Fruit fly (Drosophila melanogaster) whole organism, embryonic: Measurements from ENCODE around the gene lqf.

Experiments used
- Atf6 ChIP-seq: fragments of 200-800 bp; sonication (Bioruptor generic); IDR thresholded peaks from 2 replicates; pipeline ENCODE4 v1.3.6; 2022; ENCODE audit warnings: missing biosample characterization, missing genetic modification characterization
- B-H2 ChIP-seq: fragments of 200-800 bp; sonication (Bioruptor generic); optimal IDR thresholded peaks from 2 replicates; lab custom pipeline; 2018; ENCODE audit warnings: missing biosample characterization, mild to moderate bottlenecking, missing genetic modification characterization
- Bteb2 ChIP-seq: fragments of 200-800 bp; sonication (Bioruptor generic); optimal IDR thresholded peaks from 2 replicates; lab custom pipeline; 2016; ENCODE audit warnings: missing biosample characterization, missing genetic modification characterization
- CG12104 ChIP-seq: fragments of 200-800 bp; sonication (Bioruptor generic); optimal IDR thresholded peaks from 3 replicates; lab custom pipeline; 2016; ENCODE audit warnings: missing biosample characterization, missing genetic modification characterization
- CG12391 ChIP-seq: fragments of 200-800 bp; sonication (Bioruptor generic); optimal IDR thresholded peaks from 3 replicates; lab custom pipeline; 2018; ENCODE audit warnings: missing biosample characterization, mild to moderate bottlenecking, missing genetic modification characterization, moderate library complexity
- CG12942 ChIP-seq: fragments of 200-800 bp; sonication (Bioruptor generic); optimal IDR thresholded peaks from 3 replicates; lab custom pipeline; 2016; ENCODE audit warnings: missing biosample characterization, missing genetic modification characterization
- CG13894 ChIP-seq: fragments of 200-800 bp; sonication (Bioruptor generic); optimal IDR thresholded peaks from 3 replicates; lab custom pipeline; 2018; ENCODE audit warnings: missing biosample characterization, mild to moderate bottlenecking, missing genetic modification characterization, moderate library complexity
- CG14014 ChIP-seq: fragments of 200-800 bp; sonication (Bioruptor generic); IDR thresholded peaks from 2 replicates; pipeline ENCODE4 v1.3.6; 2022; ENCODE audit warnings: missing biosample characterization, missing genetic modification characterization
- CG15601 ChIP-seq: fragments of 200-800 bp; sonication (Bioruptor generic); optimal IDR thresholded peaks from 3 replicates; lab custom pipeline; 2019; ENCODE audit warnings: missing biosample characterization, mild to moderate bottlenecking, missing genetic modification characterization, moderate library complexity
- CG17568 ChIP-seq: fragments of 200-800 bp; sonication (Bioruptor generic); optimal IDR thresholded peaks from 2 replicates; lab custom pipeline; 2018; ENCODE audit warnings: missing biosample characterization, mild to moderate bottlenecking, missing genetic modification characterization, moderate library complexity
- CG18476 ChIP-seq: fragments of 200-800 bp; sonication (Bioruptor generic); optimal IDR thresholded peaks from 2 replicates; lab custom pipeline; 2016; ENCODE audit warnings: missing biosample characterization, mild to moderate bottlenecking, missing genetic modification characterization
- CG3281 ChIP-seq: fragments of 200-800 bp; sonication (Bioruptor generic); optimal IDR thresholded peaks from 3 replicates; lab custom pipeline; 2017; ENCODE audit warnings: missing biosample characterization, mild to moderate bottlenecking, missing genetic modification characterization
- CG33213 ChIP-seq: fragments of 200-800 bp; sonication (Bioruptor generic); optimal IDR thresholded peaks from 3 replicates; lab custom pipeline; 2016; ENCODE audit warnings: missing biosample characterization, missing genetic modification characterization
- CG33557 ChIP-seq: fragments of 200-800 bp; sonication (Bioruptor generic); optimal IDR thresholded peaks from 2 replicates; lab custom pipeline; 2019; ENCODE audit warnings: missing biosample characterization, mild to moderate bottlenecking, missing genetic modification characterization, moderate library complexity
- CG3995 ChIP-seq: fragments of 200-800 bp; sonication (Bioruptor generic); optimal IDR thresholded peaks from 3 replicates; lab custom pipeline; 2016; ENCODE audit warnings: missing biosample characterization, missing genetic modification characterization
- CG4854 ChIP-seq: fragments of 200-800 bp; sonication (Bioruptor generic); optimal IDR thresholded peaks from 2 replicates; lab custom pipeline; 2016; ENCODE audit warnings: missing biosample characterization, missing genetic modification characterization, inconsistent platforms
- CG5245 ChIP-seq: fragments of 200-800 bp; sonication (Bioruptor generic); optimal IDR thresholded peaks from 3 replicates; lab custom pipeline; 2016; ENCODE audit warnings: missing biosample characterization, missing genetic modification characterization
- CG6175 ChIP-seq: fragments of 200-800 bp; sonication (Bioruptor generic); IDR thresholded peaks from 3 replicates; pipeline ENCODE4 v1.3.6; 2022; ENCODE audit warnings: missing biosample characterization, missing genetic modification characterization
- CG6654 ChIP-seq: fragments of 200-800 bp; sonication (Bioruptor generic); optimal IDR thresholded peaks from 2 replicates; lab custom pipeline; 2017; ENCODE audit warnings: missing biosample characterization, mild to moderate bottlenecking, missing genetic modification characterization
- CG8478 ChIP-seq: fragments of >200 bp; optimal IDR thresholded peaks from 2 replicates; lab custom pipeline; 2018
- Doc2 ChIP-seq: fragments of 200-800 bp; sonication (Bioruptor generic); IDR thresholded peaks from 2 replicates; pipeline ENCODE4 v1.3.6; 2022; ENCODE audit warnings: missing biosample characterization, missing genetic modification characterization
- Drgx ChIP-seq: fragments of 200-800 bp; sonication (Bioruptor generic); IDR thresholded peaks from 2 replicates; pipeline ENCODE4 v1.3.6; 2022; ENCODE audit warnings: missing biosample characterization, missing genetic modification characterization
- Eip74EF ChIP-seq, 2 experiments: fragments of 200-800 bp in 1 of 2; fragments of >200 bp in 1 of 2; sonication (Bioruptor generic) in 1 of 2; optimal IDR thresholded peaks; 2 replicates each; lab custom pipeline; 2017 to 2019; ENCODE audit warnings: missing biosample characterization in 2 of 2, missing genetic modification characterization in 2 of 2, mild to moderate bottlenecking in 1 of 2, moderate library complexity in 1 of 2
- GATAe ChIP-seq: fragments of 200-800 bp; sonication (Bioruptor generic); conservative IDR thresholded peaks from 2 replicates; pipeline ENCODE4 v1.3.6; 2022; ENCODE audit warnings: missing biosample characterization, missing genetic modification characterization
- HLHmδ ChIP-seq: fragments of 200-800 bp; sonication (Bioruptor generic); optimal IDR thresholded peaks from 2 replicates; lab custom pipeline; 2018; ENCODE audit warnings: missing biosample characterization, mild to moderate bottlenecking, missing genetic modification characterization, moderate library complexity
- Mes4 ChIP-seq: fragments of 200-800 bp; sonication (Bioruptor generic); optimal IDR thresholded peaks from 2 replicates; lab custom pipeline; 2016; ENCODE audit warnings: missing biosample characterization, missing genetic modification characterization
- NC2α ChIP-seq: fragments of 200-800 bp; sonication (Bioruptor generic); optimal IDR thresholded peaks from 2 replicates; lab custom pipeline; 2016; ENCODE audit warnings: missing biosample characterization, missing genetic modification characterization
- NFAT ChIP-seq: fragments of 200-800 bp; sonication (Bioruptor generic); IDR thresholded peaks from 2 replicates; pipeline ENCODE4 v1.3.6; 2022; ENCODE audit warnings: missing biosample characterization, missing genetic modification characterization
- Pdp1 ChIP-seq, 2 experiments: fragments of 200-800 bp; sonication (Bioruptor generic); optimal IDR thresholded peaks; 3 replicates each; lab custom pipeline; 2016; ENCODE audit warnings: missing biosample characterization in 2 of 2, missing genetic modification characterization in 2 of 2, mild to moderate bottlenecking in 1 of 2, moderate library complexity in 1 of 2
- Rx ChIP-seq: fragments of 200-800 bp; sonication (Bioruptor generic); IDR thresholded peaks from 2 replicates; pipeline ENCODE4 v1.3.6; 2022; ENCODE audit warnings: missing biosample characterization, missing genetic modification characterization
- Usf ChIP-seq: fragments of 200-800 bp; sonication (Bioruptor generic); optimal IDR thresholded peaks from 2 replicates; lab custom pipeline; 2017; ENCODE audit warnings: missing genotype, missing biosample characterization, missing genetic modification characterization
- Xbp1 ChIP-seq: fragments of 200-800 bp; sonication (Bioruptor generic); optimal IDR thresholded peaks from 3 replicates; lab custom pipeline; 2016; ENCODE audit warnings: missing biosample characterization, mild to moderate bottlenecking, missing genetic modification characterization
- abd-A ChIP-seq: fragments of 200-800 bp; sonication (Bioruptor generic); optimal IDR thresholded peaks from 3 replicates; lab custom pipeline; 2019; ENCODE audit warnings: missing biosample characterization, mild to moderate bottlenecking, missing genetic modification characterization, moderate library complexity
- ash1 ChIP-seq: fragments of 200-800 bp; sonication (Bioruptor generic); optimal IDR thresholded peaks from 2 replicates; lab custom pipeline; 2018; ENCODE audit warnings: missing biosample characterization, mild to moderate bottlenecking, missing genetic modification characterization
- bcd ChIP-seq: fragments of 200-800 bp; sonication (Bioruptor generic); optimal IDR thresholded peaks from 2 replicates; lab custom pipeline; 2017; ENCODE audit warnings: missing biosample characterization, mild to moderate bottlenecking, missing genetic modification characterization
- bigmax ChIP-seq: fragments of 200-800 bp; sonication (Bioruptor generic); optimal IDR thresholded peaks from 2 replicates; lab custom pipeline; 2018; ENCODE audit warnings: missing biosample characterization, mild to moderate bottlenecking, missing genetic modification characterization
- cad ChIP-seq: fragments of >200 bp; optimal IDR thresholded peaks from 2 replicates; lab custom pipeline; 2017; ENCODE audit warnings: missing biosample characterization, missing genetic modification characterization
- ftz-f1 ChIP-seq: fragments of 200-800 bp; sonication (Bioruptor generic); optimal IDR thresholded peaks from 2 replicates; lab custom pipeline; 2016; ENCODE audit warnings: missing biosample characterization, missing genetic modification characterization
- gro ChIP-seq: fragments of 200-800 bp; sonication (Bioruptor generic); optimal IDR thresholded peaks from 2 replicates; lab custom pipeline; 2016; ENCODE audit warnings: missing biosample characterization, missing genetic modification characterization
- gt ChIP-seq: fragments of 200-800 bp; sonication (Bioruptor generic); IDR thresholded peaks from 2 replicates; pipeline ENCODE4 v1.3.6; 2022; ENCODE audit warnings: missing biosample characterization, missing genetic modification characterization
- hb ChIP-seq: fragments of 200-800 bp; sonication (Bioruptor generic); IDR thresholded peaks from 3 replicates; pipeline ENCODE4 v1.3.6; 2022; ENCODE audit warnings: missing biosample characterization, missing genetic modification characterization; ENCODE audit not compliant: partially characterized antibody
- jigr1 ChIP-seq: fragments of 200-800 bp; sonication (Bioruptor generic); IDR thresholded peaks from 3 replicates; pipeline ENCODE4 v1.3.6; 2022; ENCODE audit warnings: missing biosample characterization, missing genetic modification characterization
- mam ChIP-seq: fragments of 200-800 bp; sonication (Bioruptor generic); optimal IDR thresholded peaks from 3 replicates; lab custom pipeline; 2016; ENCODE audit warnings: missing biosample characterization, missing genetic modification characterization
- pfk ChIP-seq: fragments of 200-800 bp; sonication (Bioruptor generic); optimal IDR thresholded peaks from 2 replicates; lab custom pipeline; 2018; ENCODE audit warnings: missing biosample characterization, mild to moderate bottlenecking, missing genetic modification characterization, moderate library complexity
- schlank ChIP-seq: fragments of 200-800 bp; sonication (Bioruptor generic); optimal IDR thresholded peaks from 2 replicates; lab custom pipeline; 2018; ENCODE audit warnings: missing biosample characterization, mild to moderate bottlenecking, missing genetic modification characterization
- sens ChIP-seq: fragments of 200-800 bp; sonication (Bioruptor generic); peaks from one replicate; lab custom pipeline; 2016; ENCODE audit warnings: missing biosample characterization, missing genetic modification characterization
- sima ChIP-seq: fragments of 200-800 bp; sonication (Bioruptor generic); optimal IDR thresholded peaks from 2 replicates; lab custom pipeline; 2016; ENCODE audit warnings: missing biosample characterization, missing genetic modification characterization
- sisA ChIP-seq: fragments of 200-800 bp; sonication (Bioruptor generic); IDR thresholded peaks from 2 replicates; pipeline ENCODE4 v1.3.6; 2022; ENCODE audit warnings: missing biosample characterization, missing genetic modification characterization
- slbo ChIP-seq: fragments of 200-800 bp; sonication (Bioruptor generic); IDR thresholded peaks from 2 replicates; pipeline ENCODE4 v1.3.6; 2022; ENCODE audit warnings: missing biosample characterization, missing genetic modification characterization
- sqz ChIP-seq: fragments of 200-800 bp; sonication (Bioruptor generic); optimal IDR thresholded peaks from 3 replicates; lab custom pipeline; 2018; ENCODE audit warnings: missing biosample characterization, mild to moderate bottlenecking, missing genetic modification characterization
- stwl ChIP-seq: fragments of 200-800 bp; sonication (Bioruptor generic); optimal IDR thresholded peaks from 3 replicates; lab custom pipeline; 2018; ENCODE audit warnings: missing biosample characterization, mild to moderate bottlenecking, missing genetic modification characterization, moderate library complexity
- tup ChIP-seq: fragments of 200-800 bp; sonication (Bioruptor generic); optimal IDR thresholded peaks from 2 replicates; lab custom pipeline; 2016; ENCODE audit warnings: missing biosample characterization, mild to moderate bottlenecking, missing genetic modification characterization, moderate library complexity
- vnd ChIP-seq: fragments of 200-800 bp; sonication (Bioruptor generic); IDR thresholded peaks from 3 replicates; pipeline ENCODE4 v1.3.6; 2022; ENCODE audit warnings: missing biosample characterization, missing genetic modification characterization; ENCODE audit not compliant: partially characterized antibody

The lqf gene

DNA sequence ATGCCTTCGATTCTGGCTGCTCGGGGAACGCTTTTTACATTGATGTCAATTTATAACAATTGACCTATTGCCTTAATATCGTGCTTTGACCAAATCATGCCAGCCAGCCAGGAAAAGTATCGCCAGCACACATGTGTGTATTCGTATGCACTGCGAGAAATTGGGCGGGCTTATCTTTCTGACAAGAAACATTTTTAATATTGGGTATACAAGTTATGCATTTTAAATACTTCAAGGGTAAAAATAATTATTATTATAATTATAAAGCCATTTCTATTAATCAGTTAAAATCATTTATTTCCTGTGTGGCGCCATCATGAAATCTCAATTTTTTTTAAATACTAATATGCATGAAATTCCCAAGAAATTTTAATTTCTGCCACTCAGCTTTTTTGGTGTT, 6.7 kb upstream of the lqf start (continued):
- TF ChIP-seq CG17568 (no peak), Drgx (no peak), Eip74EF (GFP tag; optimal IDR thresholded peaks at IDR 0.05; lab: Kevin White, UChicago) (no peak), Usf (GFP tag; lab: Kevin White, UChicago) (no peak), NC2α (no peak), ash1 (no peak), gro (GFP tag; lab: Kevin White, UChicago) (no peak), GATAe (GFP tag; lab: Robert Waterston, UW) (no peak), sens (GFP tag; lab: Kevin White, UChicago) (peak; percentile 39), CG33557 (GFP tag; lab: Kevin White, UChicago) (no peak), Bteb2 (GFP tag; lab: Kevin White, UChicago) (no peak), CG12104 (GFP tag; lab: Kevin White, UChicago) (no peak), CG4854 (no peak), bigmax (GFP tag; lab: Kevin White, UChicago) (no peak), slbo (GFP tag; lab: Robert Waterston, UW) (peak; percentile 51), Mes4 (GFP tag; lab: Kevin White, UChicago) (no peak), B-H2 (GFP tag; lab: Kevin White, UChicago) (no peak), CG18476 (GFP tag; lab: Kevin White, UChicago) (no peak), CG15601 (tag; lab: Kevin White, UChicago) (no peak), sima (GFP tag; lab: Kevin White, UChicago) (no peak), mam (GFP tag; lab: Kevin White, UChicago) (no peak), CG13894 (tag; lab: Kevin White, UChicago) (no peak), Rx (GFP tag; lab: Robert Waterston, UW) (no peak), CG14014 (GFP tag; lab: Robert Waterston, UW) (peak; percentile 46; the same call in 1 of the 2 replicates), CG6175 (GFP tag; lab: Robert Waterston, UW) (no peak), stwl (tag; lab: Kevin White, UChicago) (no peak), CG3995 (GFP tag; lab: Kevin White, UChicago) (no peak), hb (no peak), CG12391 (peak; percentile 48), CG3281 (GFP tag; lab: Kevin White, UChicago) (peak; percentile 13), cad (no peak), Doc2 (GFP tag; lab: Robert Waterston, UW) (no peak), sisA (GFP tag; lab: Robert Waterston, UW) (peak; percentile 45), gt (GFP tag; lab: Robert Waterston, UW) (no peak), CG12942 (no peak), Xbp1 (peak; percentile 23), CG5245 (GFP tag; lab: Kevin White, UChicago) (no peak), bcd (GFP tag; lab: Kevin White, UChicago) (peak; percentile 40), CG8478 (no peak), CG6654 (GFP tag; lab: Kevin White, UChicago) (no peak), schlank (tag; lab: Kevin White, UChicago) (no peak), jigr1 (GFP tag; lab: Robert Waterston, UW) (no peak), CG33213 (GFP tag; lab: Kevin White, UChicago) (no peak), vnd (GFP tag; lab: Robert Waterston, UW) (no peak), ftz-f1 (GFP tag; lab: Kevin White, UChicago) (no peak), HLHmδ (GFP tag; lab: Kevin White, UChicago) (no peak), abd-A (tag; lab: Kevin White, UChicago) (no peak), Pdp1 (GFP tag; optimal IDR thresholded peaks at IDR 0.05; lab: Kevin White, UChicago) (no peak), Atf6 (GFP tag; lab: Robert Waterston, UW) (no peak; the same call in 1 of the 2 replicates), pfk (GFP tag; lab: Kevin White, UChicago) (no peak), sqz (no peak), NFAT (GFP tag; lab: Robert Waterston, UW) (no peak), tup (GFP tag; lab: Kevin White, UChicago) (no peak)
